Fruit fly (Drosophila melanogaster) whole organism, wandering third instar larva: ENCODE results near the gene fru.

Experiments
- CG9705 ChIP-seq: fragments of 200-800 bp; sonication (Bioruptor generic); optimal IDR thresholded peaks from 2 replicates; lab custom pipeline; 2018; ENCODE audit warnings: missing biosample characterization, mild to moderate bottlenecking, missing genetic modification characterization
- Dif ChIP-seq: fragments of 200-275, 200-300 bp; sonication (Bioruptor generic); optimal IDR thresholded peaks from 2 replicates; lab custom pipeline; 2018; ENCODE audit warnings: missing biosample characterization, missing genetic modification characterization; ENCODE audit not compliant: partially characterized antibody
- Hnf4 ChIP-seq: fragments of 200-800 bp; sonication (Bioruptor generic); optimal IDR thresholded peaks from 2 replicates; lab custom pipeline; 2016; ENCODE audit warnings: missing biosample characterization, mild to moderate bottlenecking, missing genetic modification characterization
- Mio ChIP-seq: sonication (Bioruptor generic); optimal IDR thresholded peaks from 2 replicates; lab custom pipeline; 2016; ENCODE audit warnings: missing biosample characterization, missing genetic modification characterization
- ey ChIP-seq: fragments of 200-800 bp; sonication (Bioruptor generic); optimal IDR thresholded peaks from 2 replicates; lab custom pipeline; 2016; ENCODE audit warnings: missing biosample characterization, missing genetic modification characterization
- psq ChIP-seq: fragments of 200-800 bp; sonication (Bioruptor generic); optimal IDR thresholded peaks from 3 replicates; lab custom pipeline; 2017; ENCODE audit warnings: missing biosample characterization, mild to moderate bottlenecking, missing genetic modification characterization, moderate library complexity
- rgr ChIP-seq: fragments of 200-800 bp; sonication (Bioruptor generic); optimal IDR thresholded peaks from 3 replicates; lab custom pipeline; 2016; ENCODE audit warnings: missing biosample characterization, mild to moderate bottlenecking, missing genetic modification characterization
- usp ChIP-seq: fragments of >200 bp; optimal IDR thresholded peaks from 2 replicates; lab custom pipeline; 2017; ENCODE audit warnings: missing biosample characterization, missing genetic modification characterization

- TF ChIP-seq ey (GFP tag; lab: Kevin White, UChicago), result no peak
- no peak for TF ChIP-seq usp (GFP tag; lab: Kevin White, UChicago)
- TF ChIP-seq Hnf4 (GFP tag; lab: Kevin White, UChicago), result no peak
- TF ChIP-seq CG9705 (GFP tag; lab: Kevin White, UChicago), result no peak
- no peak for TF ChIP-seq Dif (GFP tag; lab: Kevin White, UChicago)
- TF ChIP-seq rgr (GFP tag; lab: Kevin White, UChicago), result no peak
- no peak for TF ChIP-seq Mio
- no peak for TF ChIP-seq psq
These were observed 145.7 kb downstream of the fru start for dm6 chr3R:18399698-18400020.
